Worm (Caenorhabditis elegans) whole organism, midembryonic: Measurements from ENCODE around the gene E02H4.6.

Experiments used
- T22C8.4 ChIP-seq: fragments of 200-800 bp; sonication (Bioruptor generic); IDR thresholded peaks from 2 replicates; pipeline ENCODE4 v1.3.6; 2022; ENCODE audit warnings: missing genetic modification characterization, missing compliant biosample characterization
- cog-1 ChIP-seq: sonication (generic microtip); optimal IDR thresholded peaks from 2 replicates; lab custom pipeline; 2016; ENCODE audit warnings: missing genetic modification characterization, missing compliant biosample characterization
- flt-1 ChIP-seq: fragments of 200-800 bp; sonication (Bioruptor generic); IDR thresholded peaks from 2 replicates; pipeline ENCODE4 v1.3.6; 2022; ENCODE audit warnings: missing genetic modification characterization, missing compliant biosample characterization
- klf-2 ChIP-seq: fragments of 200-800 bp; sonication (Bioruptor generic); conservative IDR thresholded peaks from 2 replicates; pipeline ENCODE4 v1.3.6; 2022; ENCODE audit warnings: missing genetic modification reagents, missing genetic modification characterization, missing compliant biosample characterization
- med-1 ChIP-seq: sonication (generic microtip); optimal IDR thresholded peaks from 2 replicates; lab custom pipeline; 2017; ENCODE audit warnings: missing genetic modification characterization, mild to moderate bottlenecking, missing compliant biosample characterization, antibody characterized with exemption, missing genetic modification reagents; ENCODE audit not compliant: insufficient read depth
- ref-1 ChIP-seq: fragments of 200-800 bp; sonication (Bioruptor generic); conservative IDR thresholded peaks from 2 replicates; pipeline ENCODE4 v1.3.6; 2022; ENCODE audit warnings: missing genetic modification reagents, missing genetic modification characterization, missing compliant biosample characterization
- tab-1 ChIP-seq: fragments of 200-800 bp; sonication (Bioruptor generic); IDR thresholded peaks from 2 replicates; pipeline ENCODE4 v1.3.6; 2022; ENCODE audit warnings: missing genetic modification characterization, missing compliant biosample characterization
- ztf-23 ChIP-seq: fragments of 200-800 bp; sonication (Bioruptor generic); IDR thresholded peaks from 2 replicates; pipeline ENCODE4 v1.3.6; 2022; ENCODE audit warnings: missing genetic modification reagents, missing genetic modification characterization, missing compliant biosample characterization
- ztf-29 ChIP-seq: fragments of 200-800 bp; sonication (Bioruptor generic); IDR thresholded peaks from 2 replicates; pipeline ENCODE4 v1.3.6; 2022; ENCODE audit warnings: missing genetic modification reagents, missing genetic modification characterization, missing compliant biosample characterization

ce11 chrX:14247436-14248103, 4.4 kb downstream of the E02H4.6 start, which contains the start of gene K04C1.5:
- TF ChIP-seq ztf-23 (no peak), T22C8.4 (no peak), cog-1 (tag; lab: Kevin White, UChicago) (no peak), flt-1 (GFP tag; lab: Robert Waterston, UW) (no peak), klf-2 (no peak), tab-1 (GFP tag; lab: Robert Waterston, UW) (no peak), ref-1 (no peak), ztf-29 (GFP tag; lab: Robert Waterston, UW) (no peak), med-1 (GFP tag; lab: Kevin White, UChicago) (no peak)
